Fruit fly (Drosophila melanogaster) whole organism, embryonic: ENCODE data around the gene Cby.

ENCODE experiments used
- CG10274 ChIP-seq: fragments of 200-800 bp; sonication (Bioruptor generic); optimal IDR thresholded peaks from 3 replicates; lab custom pipeline; 2017; ENCODE audit warnings: missing biosample characterization, mild to moderate bottlenecking, missing genetic modification characterization
- CG11247 ChIP-seq: fragments of 200-800 bp; sonication (Bioruptor generic); IDR thresholded peaks from 2 replicates; pipeline ENCODE4 v1.3.6; 2022; ENCODE audit warnings: missing biosample characterization, missing genetic modification characterization
- CG11456 ChIP-seq: fragments of 200-800 bp; sonication (Bioruptor generic); IDR thresholded peaks from 3 replicates; pipeline ENCODE4 v1.3.6; 2022; ENCODE audit warnings: missing biosample characterization, missing genetic modification characterization
- CG12942 ChIP-seq: fragments of 200-800 bp; sonication (Bioruptor generic); optimal IDR thresholded peaks from 3 replicates; lab custom pipeline; 2016; ENCODE audit warnings: missing biosample characterization, missing genetic modification characterization
- CG13424 ChIP-seq: fragments of 200-800 bp; sonication (Bioruptor generic); optimal IDR thresholded peaks from 2 replicates; lab custom pipeline; 2019; ENCODE audit warnings: missing biosample characterization, mild to moderate bottlenecking, missing genetic modification characterization, moderate library complexity
- CG14441 ChIP-seq: fragments of 200-800 bp; sonication (Bioruptor generic); IDR thresholded peaks from 2 replicates; pipeline ENCODE4 v1.3.6; 2022; ENCODE audit warnings: missing biosample characterization, missing genetic modification characterization
- CG14710 ChIP-seq: fragments of 200-800 bp; sonication (Bioruptor generic); optimal IDR thresholded peaks from 3 replicates; lab custom pipeline; 2019; ENCODE audit warnings: missing biosample characterization, mild to moderate bottlenecking, missing genetic modification characterization, moderate library complexity
- CG15073 ChIP-seq: fragments of 200-800 bp; sonication (Bioruptor generic); optimal IDR thresholded peaks from 2 replicates; lab custom pipeline; 2016; ENCODE audit warnings: missing biosample characterization, missing genetic modification characterization
- CG15696 ChIP-seq: fragments of 200-800 bp; sonication (Bioruptor generic); optimal IDR thresholded peaks from 2 replicates; lab custom pipeline; 2019; ENCODE audit warnings: missing biosample characterization, mild to moderate bottlenecking, missing genetic modification characterization, moderate library complexity
- CG1603 ChIP-seq: fragments of 200-800 bp; sonication (Bioruptor generic); optimal IDR thresholded peaks from 2 replicates; lab custom pipeline; 2019; ENCODE audit warnings: missing biosample characterization, mild to moderate bottlenecking, missing genetic modification characterization, moderate library complexity
- CG16813 ChIP-seq: fragments of 200-800 bp; sonication (Bioruptor generic); IDR thresholded peaks from 3 replicates; pipeline ENCODE4 v1.3.6; 2022; ENCODE audit warnings: missing biosample characterization, missing genetic modification characterization; ENCODE audit not compliant: partially characterized antibody
- CG17612 ChIP-seq: fragments of 200-800 bp; sonication (Bioruptor generic); IDR thresholded peaks from 2 replicates; pipeline ENCODE4 v1.3.6; 2022; ENCODE audit warnings: missing biosample characterization, missing genetic modification characterization
- CG1792 ChIP-seq: fragments of 200-800 bp; sonication (Bioruptor generic); optimal IDR thresholded peaks from 2 replicates; lab custom pipeline; 2016; ENCODE audit warnings: missing biosample characterization, missing genetic modification characterization
- CG18599 ChIP-seq: fragments of 200-800 bp; sonication (Bioruptor generic); optimal IDR thresholded peaks from 3 replicates; lab custom pipeline; 2017; ENCODE audit warnings: missing biosample characterization, missing genetic modification characterization, mild to moderate bottlenecking, moderate library complexity, missing genetic modification reagents
- CG2129 ChIP-seq: fragments of 200-800 bp; sonication (Bioruptor generic); IDR thresholded peaks from 2 replicates; pipeline ENCODE4 v1.3.6; 2022; ENCODE audit warnings: missing biosample characterization, missing genetic modification characterization; ENCODE audit not compliant: partially characterized antibody
- CG2678 ChIP-seq: fragments of 200-800 bp; sonication (Bioruptor generic); optimal IDR thresholded peaks from 3 replicates; lab custom pipeline; 2019; ENCODE audit warnings: missing biosample characterization, mild to moderate bottlenecking, missing genetic modification characterization, moderate library complexity
- CG31365 ChIP-seq: fragments of 200-800 bp; sonication (Bioruptor generic); optimal IDR thresholded peaks from 2 replicates; lab custom pipeline; 2018; ENCODE audit warnings: missing biosample characterization, mild to moderate bottlenecking, missing genetic modification characterization
- CG31388 ChIP-seq: fragments of 200-800 bp; sonication (Bioruptor generic); optimal IDR thresholded peaks from 2 replicates; lab custom pipeline; 2016; ENCODE audit warnings: missing biosample characterization, missing genetic modification characterization
- CG32767 ChIP-seq: fragments of 200-800 bp; sonication (Bioruptor generic); IDR thresholded peaks from 2 replicates; pipeline ENCODE4 v1.3.6; 2022; ENCODE audit warnings: missing biosample characterization, missing genetic modification characterization
- CG33213 ChIP-seq: fragments of 200-800 bp; sonication (Bioruptor generic); optimal IDR thresholded peaks from 3 replicates; lab custom pipeline; 2016; ENCODE audit warnings: missing biosample characterization, missing genetic modification characterization
- CG3838 ChIP-seq: fragments of 200-800 bp; sonication (Bioruptor generic); optimal IDR thresholded peaks from 3 replicates; lab custom pipeline; 2016; ENCODE audit warnings: missing biosample characterization, missing genetic modification characterization
- CG7839 ChIP-seq: fragments of 200-800 bp; sonication (Bioruptor generic); optimal IDR thresholded peaks from 3 replicates; lab custom pipeline; 2018; ENCODE audit warnings: missing biosample characterization, mild to moderate bottlenecking, missing genetic modification characterization, moderate library complexity
- CG8944 ChIP-seq: fragments of 200-800 bp; sonication (Bioruptor generic); optimal IDR thresholded peaks from 3 replicates; lab custom pipeline; 2016; ENCODE audit warnings: missing biosample characterization, missing genetic modification characterization
- Dek ChIP-seq: fragments of 200-800 bp; sonication (Bioruptor generic); optimal IDR thresholded peaks from 3 replicates; lab custom pipeline; 2019; ENCODE audit warnings: missing biosample characterization, mild to moderate bottlenecking, missing genetic modification characterization, moderate library complexity
- Hmr ChIP-seq: fragments of 200-800 bp; sonication (Bioruptor generic); optimal IDR thresholded peaks from 3 replicates; lab custom pipeline; 2017; ENCODE audit warnings: mild to moderate bottlenecking, missing biosample characterization, missing genetic modification reagents, missing genetic modification characterization
- Hr51 ChIP-seq, 2 experiments: fragments of 200-800 bp; sonication (Bioruptor generic); optimal IDR thresholded peaks; 2 replicates in 1 of 2; 3 replicates in 1 of 2; lab custom pipeline; 2016 to 2018; ENCODE audit warnings: missing biosample characterization in 2 of 2, missing genetic modification characterization in 2 of 2, mild to moderate bottlenecking in 1 of 2, moderate library complexity in 1 of 2
- Jarid2 ChIP-seq: fragments of 200-800 bp; sonication (Bioruptor generic); optimal IDR thresholded peaks from 3 replicates; lab custom pipeline; 2017; ENCODE audit warnings: mild to moderate bottlenecking, missing biosample characterization, missing genetic modification reagents, missing genetic modification characterization
- NK7.1 ChIP-seq: fragments of 200-800 bp; sonication (Bioruptor generic); optimal IDR thresholded peaks from 3 replicates; lab custom pipeline; 2016; ENCODE audit warnings: missing biosample characterization, missing genetic modification characterization
- Nf-YA ChIP-seq: fragments of 200-800 bp; sonication (Bioruptor generic); IDR thresholded peaks from 2 replicates; pipeline ENCODE4 v1.3.6; 2022; ENCODE audit warnings: missing biosample characterization, missing genetic modification characterization
- Ravus ChIP-seq: fragments of 200-800 bp; sonication (Bioruptor generic); IDR thresholded peaks from 2 replicates; pipeline ENCODE4 v1.3.6; 2022; ENCODE audit warnings: missing biosample characterization, missing genetic modification characterization
- TFAM ChIP-seq: fragments of 200-800 bp; sonication (Bioruptor generic); optimal IDR thresholded peaks from 2 replicates; lab custom pipeline; 2017; ENCODE audit warnings: missing biosample characterization, missing genetic modification characterization, inconsistent platforms
- Usf ChIP-seq: fragments of 200-800 bp; sonication (Bioruptor generic); optimal IDR thresholded peaks from 2 replicates; lab custom pipeline; 2017; ENCODE audit warnings: missing genotype, missing biosample characterization, missing genetic modification characterization
- Xrp1 ChIP-seq: fragments of 200-800 bp; sonication (Bioruptor generic); IDR thresholded peaks from 2 replicates; pipeline ENCODE4 v1.3.6; 2022; ENCODE audit warnings: missing biosample characterization, missing genetic modification characterization
- ara ChIP-seq: fragments of 200-800 bp; sonication (Bioruptor generic); IDR thresholded peaks from 2 replicates; pipeline ENCODE4 v1.3.6; 2022; ENCODE audit warnings: missing biosample characterization, missing genetic modification characterization
- cas ChIP-seq: fragments of 200-800 bp; sonication (Bioruptor generic); IDR thresholded peaks from 2 replicates; pipeline ENCODE4 v1.3.6; 2022; ENCODE audit warnings: missing biosample characterization, missing genetic modification characterization
- chn ChIP-seq: fragments of 200-800 bp; sonication (Bioruptor generic); optimal IDR thresholded peaks from 2 replicates; lab custom pipeline; 2016; ENCODE audit warnings: missing biosample characterization, missing genetic modification characterization
- dan ChIP-seq: fragments of 200-800 bp; sonication (Bioruptor generic); IDR thresholded peaks from 2 replicates; pipeline ENCODE4 v1.3.6; 2022; ENCODE audit warnings: missing biosample characterization, missing genetic modification characterization
- danr ChIP-seq: fragments of 200-800 bp; sonication (Bioruptor generic); IDR thresholded peaks from 2 replicates; pipeline ENCODE4 v1.3.6; 2022; ENCODE audit warnings: missing biosample characterization, missing genetic modification characterization
- ems ChIP-seq: fragments of 200-800 bp; sonication (Bioruptor generic); optimal IDR thresholded peaks from 3 replicates; lab custom pipeline; 2016; ENCODE audit warnings: missing biosample characterization, missing genetic modification characterization
- fd64A ChIP-seq: fragments of 200-800 bp; sonication (Bioruptor generic); optimal IDR thresholded peaks from 3 replicates; lab custom pipeline; 2018; ENCODE audit warnings: missing biosample characterization, mild to moderate bottlenecking, missing genetic modification characterization
- fd96Cb ChIP-seq: fragments of 200-800 bp; sonication (Bioruptor generic); optimal IDR thresholded peaks from 2 replicates; lab custom pipeline; 2018; ENCODE audit warnings: missing biosample characterization, mild to moderate bottlenecking, missing genetic modification characterization, moderate library complexity
- fru ChIP-seq: fragments of >200 bp; optimal IDR thresholded peaks from 2 replicates; lab custom pipeline; 2017
- jumu ChIP-seq: fragments of 200-800 bp; sonication (Bioruptor generic); optimal IDR thresholded peaks from 3 replicates; lab custom pipeline; 2016; ENCODE audit warnings: missing biosample characterization, missing genetic modification characterization
- lilli ChIP-seq: fragments of 200-800 bp; sonication (Bioruptor generic); optimal IDR thresholded peaks from 3 replicates; lab custom pipeline; 2016; ENCODE audit warnings: missing biosample characterization, missing genetic modification characterization
- lola ChIP-seq, 3 experiments: fragments of >200 bp in 2 of 3; fragments of 200-800 bp in 1 of 3; sonication (Bioruptor generic) in 1 of 3; optimal IDR thresholded peaks; 2 replicates each; lab custom pipeline; 2017 to 2019; ENCODE audit warnings: missing biosample characterization in 3 of 3, missing genetic modification characterization in 3 of 3, mild to moderate bottlenecking in 1 of 3, moderate library complexity in 1 of 3
- mirr ChIP-seq: fragments of 200-800 bp; sonication (Bioruptor generic); optimal IDR thresholded peaks from 3 replicates; lab custom pipeline; 2018; ENCODE audit warnings: missing biosample characterization, mild to moderate bottlenecking, missing genetic modification characterization
- oc ChIP-seq: fragments of 200-800 bp; sonication (Bioruptor generic); optimal IDR thresholded peaks from 2 replicates; lab custom pipeline; 2018; ENCODE audit warnings: missing biosample characterization, mild to moderate bottlenecking, missing genetic modification characterization, moderate library complexity
- odd ChIP-seq: fragments of 200-800 bp; sonication (Bioruptor generic); optimal IDR thresholded peaks from 2 replicates; lab custom pipeline; 2017; ENCODE audit warnings: missing biosample characterization, mild to moderate bottlenecking, missing genetic modification characterization
- pfk ChIP-seq: fragments of 200-800 bp; sonication (Bioruptor generic); optimal IDR thresholded peaks from 2 replicates; lab custom pipeline; 2018; ENCODE audit warnings: missing biosample characterization, mild to moderate bottlenecking, missing genetic modification characterization, moderate library complexity
- stwl ChIP-seq: fragments of 200-800 bp; sonication (Bioruptor generic); optimal IDR thresholded peaks from 3 replicates; lab custom pipeline; 2018; ENCODE audit warnings: missing biosample characterization, mild to moderate bottlenecking, missing genetic modification characterization, moderate library complexity
- toy ChIP-seq: fragments of 200-800 bp; sonication (Bioruptor generic); IDR thresholded peaks from 2 replicates; pipeline ENCODE4 v1.3.6; 2022; ENCODE audit warnings: missing biosample characterization, missing genetic modification characterization

Cby gene

dm6 chr3R:21849988-21850460, 17.8 kb upstream of the Cby start (continued):
- TF ChIP-seq CG11247 (GFP tag; lab: Robert Waterston, UW) = no peak
- TF ChIP-seq Dek (tag; lab: Kevin White, UChicago) = no peak
- TF ChIP-seq cas (GFP tag; lab: Robert Waterston, UW) = no peak
- no peak for TF ChIP-seq stwl (tag; lab: Kevin White, UChicago)
- TF ChIP-seq CG15696 (tag; lab: Kevin White, UChicago) = peak; percentile 30
- peak; percentile 45 for TF ChIP-seq CG7839
- TF ChIP-seq dan (GFP tag; lab: Robert Waterston, UW) = no peak
- TF ChIP-seq ara = peak; percentile 63
- peak; percentile 23 for TF ChIP-seq Usf (GFP tag; lab: Kevin White, UChicago)
- peak; percentile 24 for TF ChIP-seq jumu (GFP tag; lab: Kevin White, UChicago)
- peak in 1 of 3 experiments; percentile 55 for TF ChIP-seq lola (GFP tag; optimal IDR thresholded peaks at IDR 0.05; lab: Kevin White, UChicago)
- no peak for TF ChIP-seq Hmr (GFP tag; lab: Kevin White, UChicago)
- TF ChIP-seq Hr51 (GFP tag; optimal IDR thresholded peaks at IDR 0.05; lab: Kevin White, UChicago) = peak; percentile 34 to 38
- TF ChIP-seq CG1792 = peak; percentile 13
- TF ChIP-seq CG1603 (tag; lab: Kevin White, UChicago) = peak; percentile 38
- no peak for TF ChIP-seq CG2129
- TF ChIP-seq ems (GFP tag; lab: Kevin White, UChicago) = peak; percentile 13
- TF ChIP-seq oc = peak; percentile 24
- no peak for TF ChIP-seq CG14441
- no peak for TF ChIP-seq pfk (GFP tag; lab: Kevin White, UChicago)
- TF ChIP-seq NK7.1 (GFP tag; lab: Kevin White, UChicago) = no peak
- TF ChIP-seq CG13424 = peak; percentile 57
- TF ChIP-seq CG3838 = no peak
- TF ChIP-seq CG18599 (GFP tag; lab: Kevin White, UChicago) = peak; percentile 17
- TF ChIP-seq CG12942 = peak; percentile 3
- TF ChIP-seq CG11456 (GFP tag; lab: Robert Waterston, UW) = no peak
- no peak for TF ChIP-seq CG33213 (GFP tag; lab: Kevin White, UChicago)
- peak; percentile 17 for TF ChIP-seq fd96Cb (tag; lab: Kevin White, UChicago)
- TF ChIP-seq odd (GFP tag; lab: Kevin White, UChicago) = peak; percentile 7
- no peak for TF ChIP-seq CG8944 (GFP tag; lab: Kevin White, UChicago)
- TF ChIP-seq CG31388 (GFP tag; lab: Kevin White, UChicago) = no peak
- TF ChIP-seq danr (GFP tag; lab: Robert Waterston, UW) = no peak
- TF ChIP-seq CG2678 = peak; percentile 45
- TF ChIP-seq CG16813 (GFP tag; lab: Robert Waterston, UW) = no peak
- TF ChIP-seq CG17612 (GFP tag; lab: Robert Waterston, UW) = no peak
- no peak for TF ChIP-seq Jarid2
- no peak for TF ChIP-seq TFAM (GFP tag; lab: Kevin White, UChicago)
- TF ChIP-seq CG15073 = no peak
- no peak for TF ChIP-seq toy
- TF ChIP-seq Ravus = no peak
- peak; percentile 64 for TF ChIP-seq lilli (GFP tag; lab: Kevin White, UChicago)
- peak; percentile 31 for TF ChIP-seq CG14710 (tag; lab: Kevin White, UChicago)
- peak; percentile 22 for TF ChIP-seq fd64A (GFP tag; lab: Kevin White, UChicago)
- no peak; the same call in 1 of the 2 replicates for TF ChIP-seq CG32767 (GFP tag; lab: Robert Waterston, UW)
- peak; percentile 72 for TF ChIP-seq Xrp1 (GFP tag; lab: Robert Waterston, UW)
- no peak for TF ChIP-seq fru
- no peak for TF ChIP-seq Nf-YA
- peak; percentile 9 for TF ChIP-seq chn
- no peak for TF ChIP-seq CG10274 (GFP tag; lab: Kevin White, UChicago)
- no peak for TF ChIP-seq mirr (GFP tag; lab: Kevin White, UChicago)
- no peak for TF ChIP-seq CG31365 (tag; lab: Kevin White, UChicago)
